Worm (Caenorhabditis elegans): ENCODE results near the gene lips-1.
A peak's percentile ranks its signal among the peaks of the same experiment; 100 is the strongest.

lips-1 gene

ce11 chrX:12517307-12517706 lies 24.7 kb downstream of the lips-1 start:
- TF ChIP-seq ttx-3 (tag; optimal IDR thresholded peaks at IDR 0.05) (no peak), unc-42 (tag; optimal IDR thresholded peaks at IDR 0.05) (peak; percentile 11)

- TF ChIP-seq sdc-2 (tag; optimal IDR thresholded peaks at IDR 0.05) = peak; percentile 40
- TF ChIP-seq lim-6 (tag; optimal IDR thresholded peaks at IDR 0.05) = no peak
These were observed 25.3 kb downstream of the lips-1 start for ce11 chrX:12517886-12518285.

ce11 chrX:12518469-12518868 lies 25.9 kb downstream of the lips-1 start:
- no peak for TF ChIP-seq lim-6 (tag; optimal IDR thresholded peaks at IDR 0.05)
- no peak for TF ChIP-seq nhr-232 (tag; optimal IDR thresholded peaks at IDR 0.05)
- TF ChIP-seq nhr-11 (tag; optimal IDR thresholded peaks at IDR 0.05) = no peak
- TF ChIP-seq elt-2 (tag; optimal IDR thresholded peaks at IDR 0.05) = no peak
- no peak for TF ChIP-seq unc-55 (GFP tag; optimal IDR thresholded peaks at IDR 0.05)
- TF ChIP-seq eyg-1 (tag; optimal IDR thresholded peaks at IDR 0.05) = no peak
- no peak for TF ChIP-seq ahr-1 (tag; optimal IDR thresholded peaks at IDR 0.05)
- TF ChIP-seq mec-3 (tag; optimal IDR thresholded peaks at IDR 0.05; ENCODE audit: borderline replicate concordance) = no peak

ce11 chrX:12518982-12519381 lies 26.4 kb downstream of the lips-1 start:
- TF ChIP-seq hlh-13 (GFP tag; optimal IDR thresholded peaks at IDR 0.05) (no peak), madf-2 (tag; optimal IDR thresholded peaks at IDR 0.05) (no peak), C08G9.2 (tag; optimal IDR thresholded peaks at IDR 0.05) (no peak), syd-9 (tag; optimal IDR thresholded peaks at IDR 0.05) (no peak), npax-4 (tag; optimal IDR thresholded peaks at IDR 0.05) (no peak), sdc-2 (tag; optimal IDR thresholded peaks at IDR 0.05) (no peak), unc-3 (GFP tag; conservative IDR thresholded peaks at IDR 0.05) (no peak), unc-3 (tag; optimal IDR thresholded peaks at IDR 0.05) (no peak), ceh-19 (GFP tag; optimal IDR thresholded peaks at IDR 0.05) (no peak), nhr-11 (tag; optimal IDR thresholded peaks at IDR 0.05) (no peak), lin-11 (tag; optimal IDR thresholded peaks at IDR 0.05) (no peak), hlh-6 (tag; optimal IDR thresholded peaks at IDR 0.05) (no peak)

ce11 chrX:12523071-12523483 lies 30.5 kb downstream of the lips-1 start:
- TF ChIP-seq ceh-18 (tag; optimal IDR thresholded peaks at IDR 0.05) (peak; percentile 9), dmd-4 (tag; optimal IDR thresholded peaks at IDR 0.05; ENCODE audit: borderline replicate concordance) (no peak)

ce11 chrX:12524514-12524913 lies 31.9 kb downstream of the lips-1 start:
- peak; percentile 17 for TF ChIP-seq unc-42 (tag; optimal IDR thresholded peaks at IDR 0.05)
- TF ChIP-seq syd-9 (tag; optimal IDR thresholded peaks at IDR 0.05) = no peak

- no peak for TF ChIP-seq ceh-48 (tag; optimal IDR thresholded peaks at IDR 0.05)
- TF ChIP-seq ahr-1 (tag; optimal IDR thresholded peaks at IDR 0.05) = no peak
These were observed 32.8 kb downstream of the lips-1 start, which contains the start of gene scd-1 for ce11 chrX:12525359-12525839. scd-1 (minus strand) TSS chrX:12525789.

- TF ChIP-seq fkh-6 (tag; optimal IDR thresholded peaks at IDR 0.05) (no peak), eyg-1 (tag; optimal IDR thresholded peaks at IDR 0.05) (no peak), C08G9.2 (tag; optimal IDR thresholded peaks at IDR 0.05) (no peak), Y22D7AL.16 (tag; optimal IDR thresholded peaks at IDR 0.05) (no peak), ceh-31 (tag; optimal IDR thresholded peaks at IDR 0.05) (peak; percentile 42)
These were observed 39.8 kb downstream of the lips-1 start for ce11 chrX:12532405-12532804.

- TF ChIP-seq eyg-1 (tag; optimal IDR thresholded peaks at IDR 0.05) (no peak), tbx-7 (tag; optimal IDR thresholded peaks at IDR 0.05) (no peak), ceh-19 (GFP tag; optimal IDR thresholded peaks at IDR 0.05) (no peak), ttx-3 (tag; optimal IDR thresholded peaks at IDR 0.05) (no peak), ceh-30 (tag; optimal IDR thresholded peaks at IDR 0.05) (no peak), ztf-16 (tag; optimal IDR thresholded peaks at IDR 0.05) (no peak), gmeb-2 (tag; optimal IDR thresholded peaks at IDR 0.05) (no peak), unc-55 (GFP tag; optimal IDR thresholded peaks at IDR 0.05) (no peak), zip-5 (tag; optimal IDR thresholded peaks at IDR 0.05) (no peak), nhr-11 (tag; optimal IDR thresholded peaks at IDR 0.05) (no peak), ahr-1 (tag; optimal IDR thresholded peaks at IDR 0.05) (no peak), ceh-24 (tag; optimal IDR thresholded peaks at IDR 0.05) (no peak), Y22D7AL.16 (tag; optimal IDR thresholded peaks at IDR 0.05) (no peak), odd-2 (tag; optimal IDR thresholded peaks at IDR 0.05) (no peak), pqm-1 (tag; optimal IDR thresholded peaks at IDR 0.05) (no peak), rnt-1 (tag; optimal IDR thresholded peaks at IDR 0.05) (no peak), ref-2 (tag; optimal IDR thresholded peaks at IDR 0.05) (no peak)
These were observed 41.9 kb downstream of the lips-1 start for ce11 chrX:12534476-12534875.

Measured in whole organism, late embryonic.